Fruit fly (Drosophila melanogaster): ENCODE results near the gene Vps33B.

Gene Vps33B

dm6 chr3R:25490375-25490774 is 17.1 kb downstream of the Vps33B start (continued):
- TF ChIP-seq ERR (GFP tag; optimal IDR thresholded peaks at IDR 0.05) (no peak), row (GFP tag; IDR thresholded peaks at IDR 0.05) (no peak; the same call in 2 of the 3 replicates), CG2116 (GFP tag; optimal IDR thresholded peaks at IDR 0.05) (no peak), NfI (GFP tag; optimal IDR thresholded peaks at IDR 0.05) (no peak), eve (GFP tag; optimal IDR thresholded peaks at IDR 0.05) (no peak), CG18764 (GFP tag; optimal IDR thresholded peaks at IDR 0.05) (no peak), schlank (tag; optimal IDR thresholded peaks at IDR 0.05) (no peak), CG30431 (GFP tag; optimal IDR thresholded peaks at IDR 0.05) (no peak), sd (tag; optimal IDR thresholded peaks at IDR 0.05) (peak; percentile 65), CG6813 (GFP tag; optimal IDR thresholded peaks at IDR 0.05) (no peak), CG18619 (GFP tag; optimal IDR thresholded peaks at IDR 0.05) (no peak), hkb (optimal IDR thresholded peaks at IDR 0.05) (no peak), hkb (GFP tag; IDR thresholded peaks at IDR 0.05) (no peak), CG32532 (GFP tag; IDR thresholded peaks at IDR 0.05) (no peak), HLH54F (GFP tag; optimal IDR thresholded peaks at IDR 0.05) (no peak), slp2 (GFP tag; optimal IDR thresholded peaks at IDR 0.05) (peak; percentile 12), Awh (GFP tag; IDR thresholded peaks at IDR 0.05) (no peak), CG15011 (GFP tag; optimal IDR thresholded peaks at IDR 0.05) (no peak), sc (optimal IDR thresholded peaks at IDR 0.05) (no peak), sc (GFP tag; optimal IDR thresholded peaks at IDR 0.05) (no peak), Atf3 (GFP tag; optimal IDR thresholded peaks at IDR 0.05) (no peak), Ets97D (GFP tag; optimal IDR thresholded peaks at IDR 0.05) (no peak), Gsc (GFP tag; IDR thresholded peaks at IDR 0.05) (no peak), CG8281 (tag; optimal IDR thresholded peaks at IDR 0.05) (no peak), CG13296 (GFP tag; optimal IDR thresholded peaks at IDR 0.05) (no peak), zf30C (GFP tag; optimal IDR thresholded peaks at IDR 0.05) (no peak), CG12071 (GFP tag; optimal IDR thresholded peaks at IDR 0.05) (no peak), Taf1 (GFP tag; IDR thresholded peaks at IDR 0.05) (0 out of 2 replicates have a peak, but pooled peaks have one; percentile 9), CG16813 (GFP tag; IDR thresholded peaks at IDR 0.05; ENCODE audit: partially characterized antibody) (no peak), Aef1 (GFP tag; IDR thresholded peaks at IDR 0.05) (0 out of 3 replicates have a peak, but pooled peaks have one; percentile 10), CG10654 (GFP tag; optimal IDR thresholded peaks at IDR 0.05) (peak; percentile 9), Fer1 (GFP tag; optimal IDR thresholded peaks at IDR 0.05) (peak; percentile 42), CG10366 (GFP tag; IDR thresholded peaks at IDR 0.05) (peak; percentile 24), slbo (GFP tag; IDR thresholded peaks at IDR 0.05) (peak; percentile 34; the same call in 1 of the 2 replicates), CG14965 (GFP tag; optimal IDR thresholded peaks at IDR 0.05; ENCODE audit: borderline replicate concordance) (no peak), seq (GFP tag; IDR thresholded peaks at IDR 0.05) (peak; percentile 57; the same call in 1 of the 2 replicates), wor (GFP tag; IDR thresholded peaks at IDR 0.05) (no peak), C15 (GFP tag; IDR thresholded peaks at IDR 0.05) (no peak), stwl (tag; optimal IDR thresholded peaks at IDR 0.05) (no peak), so (GFP tag; IDR thresholded peaks at IDR 0.05) (no peak; the same call in 2 of the 3 replicates), Deaf1 (tag; optimal IDR thresholded peaks at IDR 0.05) (no peak), CG1602 (GFP tag; optimal IDR thresholded peaks at IDR 0.05) (no peak), otp (GFP tag; IDR thresholded peaks at IDR 0.05) (no peak), CG9609 (GFP tag; optimal IDR thresholded peaks at IDR 0.05) (no peak), Hr51 (GFP tag; optimal IDR thresholded peaks at IDR 0.05) (peak in 1 of 2 experiments; percentile 48), Poxn (GFP tag; IDR thresholded peaks at IDR 0.05) (no peak), ftz-f1 (GFP tag; optimal IDR thresholded peaks at IDR 0.05) (no peak), nau (GFP tag; optimal IDR thresholded peaks at IDR 0.05) (no peak), run (tag; optimal IDR thresholded peaks at IDR 0.05) (no peak), pum (GFP tag; optimal IDR thresholded peaks at IDR 0.05) (no peak), Mad (GFP tag; optimal IDR thresholded peaks at IDR 0.05) (no peak), CG4424 (GFP tag; optimal IDR thresholded peaks at IDR 0.05) (no peak), da (GFP tag; optimal IDR thresholded peaks at IDR 0.05) (no peak)
